Fruit fly (Drosophila melanogaster): ENCODE data around the gene Afti.

The Afti gene

DNA sequence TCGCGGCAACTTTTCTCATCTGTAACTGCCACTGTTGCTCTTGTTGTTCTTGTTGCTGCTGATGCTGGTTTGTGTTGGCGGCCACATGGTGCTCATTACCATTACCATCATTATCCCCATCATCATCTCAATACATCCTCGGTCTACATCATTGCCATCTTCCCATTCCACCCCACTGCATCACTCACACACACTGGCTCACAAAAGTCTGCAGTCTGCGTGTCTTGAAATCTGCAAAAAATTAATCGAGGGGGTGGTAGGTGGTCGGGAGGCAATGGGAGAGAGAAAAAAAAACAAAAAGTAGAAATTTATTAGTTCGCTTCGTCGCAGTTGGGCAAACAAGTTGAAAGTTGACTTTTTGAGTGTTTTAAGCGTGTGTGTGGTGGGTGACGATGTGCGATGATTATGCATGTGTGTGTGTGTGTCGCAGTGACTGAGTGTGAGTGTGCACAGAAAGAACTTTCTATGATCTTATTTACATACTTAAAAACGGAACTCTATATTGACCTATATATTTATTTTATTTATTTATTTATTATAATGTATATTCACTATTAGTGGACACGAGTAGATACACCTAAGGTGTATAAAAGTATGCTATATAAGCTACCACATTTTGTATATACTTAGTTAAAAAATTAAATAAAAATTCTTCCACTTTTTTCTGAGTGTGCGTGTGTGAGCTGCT is 47.0 kb downstream of the Afti start:
- TF ChIP-seq psq (GFP tag; optimal IDR thresholded peaks at IDR 0.05) (no peak), Dif (GFP tag; optimal IDR thresholded peaks at IDR 0.05; ENCODE audit: partially characterized antibody) (no peak), ey (GFP tag; optimal IDR thresholded peaks at IDR 0.05) (no peak), Dfd (GFP tag; optimal IDR thresholded peaks at IDR 0.05) (no peak), HLH106 (tag; optimal IDR thresholded peaks at IDR 0.05) (peak; percentile 21)

DNA sequence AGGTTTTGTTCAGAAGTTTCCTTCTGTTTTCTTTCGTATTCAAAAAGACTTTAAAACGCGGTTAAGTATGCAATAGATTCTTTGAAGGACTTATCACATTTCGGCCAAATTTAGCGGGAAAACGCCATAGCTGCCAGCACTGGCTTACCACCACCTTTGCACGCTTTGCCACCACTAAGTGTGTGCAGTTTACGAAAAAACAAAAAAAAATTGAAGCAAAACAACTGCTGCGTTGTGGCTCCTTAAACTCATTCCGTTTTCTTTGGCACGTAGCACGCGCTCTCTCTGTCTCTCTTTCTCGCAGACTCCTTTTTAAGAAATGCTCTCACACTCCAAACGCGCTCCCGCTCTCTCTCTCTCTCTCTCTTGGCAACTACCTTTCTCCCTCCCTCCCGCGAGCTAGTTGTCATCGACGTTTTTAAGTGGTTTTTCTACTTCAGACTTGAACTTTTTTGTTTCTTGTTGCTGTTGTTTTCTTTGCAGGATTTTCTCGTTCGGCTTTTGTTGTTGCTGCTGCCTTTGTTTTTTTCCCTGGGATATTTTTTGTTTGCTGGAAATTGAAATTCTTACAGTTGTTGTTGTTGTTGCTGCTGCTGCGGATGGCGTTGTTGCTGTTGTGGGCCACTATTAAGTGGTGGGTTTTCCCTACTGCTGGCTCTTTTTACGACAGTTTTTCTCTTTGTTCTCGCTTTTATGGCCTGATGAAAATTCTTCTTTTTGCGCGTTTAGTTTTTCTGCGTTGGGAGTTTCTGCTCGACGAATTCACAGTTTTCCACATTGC is 47.8 kb downstream of the Afti start:
- peak; percentile 70 to 87 for TF ChIP-seq dl (GFP tag; optimal IDR thresholded peaks at IDR 0.05; ENCODE audit: insufficient read depth in 1 of 2, partially characterized antibody in 2 of 2)
- TF ChIP-seq HLH106 (tag; optimal IDR thresholded peaks at IDR 0.05), result peak; percentile 25
- no peak for TF ChIP-seq rgr (GFP tag; optimal IDR thresholded peaks at IDR 0.05)
- TF ChIP-seq CrebA (GFP tag; optimal IDR thresholded peaks at IDR 0.05; ENCODE audit: borderline replicate concordance), result peak; percentile 34
- TF ChIP-seq Dfd (GFP tag; optimal IDR thresholded peaks at IDR 0.05), result peak; percentile 29
- TF ChIP-seq Vsx2 (GFP tag; optimal IDR thresholded peaks at IDR 0.05; ENCODE audit: partially characterized antibody), result peak; percentile 80
- peak; percentile 9 for TF ChIP-seq fru (GFP tag; optimal IDR thresholded peaks at IDR 0.05)
- peak; percentile 79 for TF ChIP-seq Dif (GFP tag; optimal IDR thresholded peaks at IDR 0.05; ENCODE audit: partially characterized antibody)
- no peak for TF ChIP-seq N (GFP tag; optimal IDR thresholded peaks at IDR 0.05)
- no peak for TF ChIP-seq Mio (GFP tag; optimal IDR thresholded peaks at IDR 0.05)
- TF ChIP-seq Hr83 (GFP tag; optimal IDR thresholded peaks at IDR 0.05; ENCODE audit: poor library complexity, severe bottlenecking), result peak; percentile 68
- no peak for TF ChIP-seq h (GFP tag; optimal IDR thresholded peaks at IDR 0.05)
- TF ChIP-seq Myc (optimal IDR thresholded peaks at IDR 0.05), result peak; percentile 94
- TF ChIP-seq woc (GFP tag; optimal IDR thresholded peaks at IDR 0.05), result no peak
- peak; percentile 50 for TF ChIP-seq jim (GFP tag; optimal IDR thresholded peaks at IDR 0.05)
- TF ChIP-seq Rel (GFP tag; optimal IDR thresholded peaks at IDR 0.05), result peak; percentile 31
- TF ChIP-seq Rel (tag; optimal IDR thresholded peaks at IDR 0.05), result peak; percentile 0
- no peak for TF ChIP-seq Abd-B (GFP tag; optimal IDR thresholded peaks at IDR 0.05)

DNA sequence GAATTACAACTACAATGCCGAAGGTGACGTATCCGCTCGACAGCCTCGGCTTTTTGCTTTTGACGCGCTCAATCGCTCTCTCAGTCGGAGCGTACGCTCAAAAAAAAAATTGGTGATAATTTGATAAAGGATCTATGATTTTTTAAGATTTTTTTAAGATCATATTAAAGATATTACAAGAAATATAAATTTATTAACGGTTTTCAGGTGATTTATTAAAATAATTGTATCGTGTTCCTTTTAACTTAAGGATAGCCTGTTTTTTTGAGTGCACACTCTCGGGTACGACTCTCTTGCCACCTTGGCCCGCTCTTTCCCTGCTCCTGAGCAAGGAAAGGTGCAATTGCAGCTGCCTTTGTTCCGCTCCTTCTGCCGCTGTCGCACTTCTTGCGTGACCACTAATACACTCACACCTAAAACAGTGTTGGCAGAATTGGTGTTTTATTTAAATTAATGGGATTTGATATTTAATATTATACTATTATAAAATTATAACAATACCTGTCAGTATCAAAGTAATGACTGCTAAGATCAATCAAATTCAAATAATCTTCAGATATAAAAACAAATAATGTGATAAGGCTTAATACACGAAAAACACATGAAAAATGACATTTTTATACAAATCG is 48.5 kb downstream of the Afti start:
- no peak for TF ChIP-seq N (GFP tag; optimal IDR thresholded peaks at IDR 0.05)
- TF ChIP-seq sage (GFP tag; optimal IDR thresholded peaks at IDR 0.05), result peak; percentile 93
- no peak for TF ChIP-seq Abd-B (GFP tag; optimal IDR thresholded peaks at IDR 0.05)
- peak; percentile 86 for TF ChIP-seq woc (GFP tag; optimal IDR thresholded peaks at IDR 0.05)
- TF ChIP-seq GATAd (GFP tag; optimal IDR thresholded peaks at IDR 0.05), result peak; percentile 59
- peak; percentile 82 for TF ChIP-seq dmrt93B (GFP tag; optimal IDR thresholded peaks at IDR 0.05)
- TF ChIP-seq psq (GFP tag; optimal IDR thresholded peaks at IDR 0.05), result peak; percentile 93
- no peak for TF ChIP-seq Hr78 (GFP tag; optimal IDR thresholded peaks at IDR 0.05)
- TF ChIP-seq Mio (GFP tag; optimal IDR thresholded peaks at IDR 0.05), result no peak
- TF ChIP-seq HLH106 (tag; optimal IDR thresholded peaks at IDR 0.05), result peak; percentile 97
- TF ChIP-seq Hr83 (GFP tag; optimal IDR thresholded peaks at IDR 0.05; ENCODE audit: poor library complexity, severe bottlenecking), result no peak
- TF ChIP-seq lola (GFP tag; optimal IDR thresholded peaks at IDR 0.05), result no peak
- peak; percentile 58 to 96 for TF ChIP-seq foxo (GFP tag; optimal IDR thresholded peaks at IDR 0.05)
- TF ChIP-seq Rel (GFP tag; optimal IDR thresholded peaks at IDR 0.05), result peak; percentile 94
- TF ChIP-seq Rel (tag; optimal IDR thresholded peaks at IDR 0.05), result peak; percentile 87
- peak; percentile 74 for TF ChIP-seq dsf (GFP tag; optimal IDR thresholded peaks at IDR 0.05; ENCODE audit: borderline replicate concordance)
- peak; percentile 65 for TF ChIP-seq CG32264 (GFP tag; optimal IDR thresholded peaks at IDR 0.05)
- peak; percentile 82 for TF ChIP-seq Jra (GFP tag; optimal IDR thresholded peaks at IDR 0.05)
- no peak for TF ChIP-seq Dfd (GFP tag; optimal IDR thresholded peaks at IDR 0.05)
- peak; percentile 94 for TF ChIP-seq CG9705 (GFP tag; optimal IDR thresholded peaks at IDR 0.05)
- peak; percentile 95 for TF ChIP-seq OdsH (GFP tag; optimal IDR thresholded peaks at IDR 0.05)
- peak; percentile 62 for TF ChIP-seq sv (GFP tag; optimal IDR thresholded peaks at IDR 0.05)
- peak in 1 of 2 experiments; percentile 20 for TF ChIP-seq dl (GFP tag; optimal IDR thresholded peaks at IDR 0.05; ENCODE audit: insufficient read depth in 1 of 2, partially characterized antibody in 2 of 2)
- no peak for TF ChIP-seq tai (GFP tag; optimal IDR thresholded peaks at IDR 0.05)
- no peak for TF ChIP-seq usp (GFP tag; optimal IDR thresholded peaks at IDR 0.05)
- peak; percentile 90 for TF ChIP-seq br (GFP tag; optimal IDR thresholded peaks at IDR 0.05)
- TF ChIP-seq Sp1 (GFP tag; optimal IDR thresholded peaks at IDR 0.05), result peak; percentile 98
- TF ChIP-seq h (GFP tag; optimal IDR thresholded peaks at IDR 0.05), result peak; percentile 96
- TF ChIP-seq rgr (GFP tag; optimal IDR thresholded peaks at IDR 0.05), result peak; percentile 95
- peak; percentile 96 for TF ChIP-seq brk (GFP tag; optimal IDR thresholded peaks at IDR 0.05)
- TF ChIP-seq Hnf4 (GFP tag; optimal IDR thresholded peaks at IDR 0.05), result peak; percentile 92
- peak; percentile 92 for TF ChIP-seq CrebA (GFP tag; optimal IDR thresholded peaks at IDR 0.05; ENCODE audit: borderline replicate concordance)
- TF ChIP-seq pan (optimal IDR thresholded peaks at IDR 0.05), result no peak
- no peak for TF ChIP-seq Vsx2 (GFP tag; optimal IDR thresholded peaks at IDR 0.05; ENCODE audit: partially characterized antibody)
- TF ChIP-seq Myc (optimal IDR thresholded peaks at IDR 0.05), result no peak
- TF ChIP-seq fru (GFP tag; optimal IDR thresholded peaks at IDR 0.05), result peak; percentile 91
- peak; percentile 85 for TF ChIP-seq ey (GFP tag; optimal IDR thresholded peaks at IDR 0.05)
- TF ChIP-seq jim (GFP tag; optimal IDR thresholded peaks at IDR 0.05), result no peak
- no peak for TF ChIP-seq Dif (GFP tag; optimal IDR thresholded peaks at IDR 0.05; ENCODE audit: partially characterized antibody)
